Worm (Caenorhabditis elegans): ENCODE data around the gene mec-12.
A peak's percentile ranks its signal among the peaks of the same experiment; 100 is the strongest.

The mec-12 gene

ce11 chrIII:3161600-3161999 lies 22.6 kb upstream of the mec-12 start:
- TF ChIP-seq ceh-79 (tag; optimal IDR thresholded peaks at IDR 0.05): no peak
- no peak for TF ChIP-seq lin-54 (GFP tag; optimal IDR thresholded peaks at IDR 0.05)
- no peak for TF ChIP-seq mcd-1 (GFP tag; IDR thresholded peaks at IDR 0.05)
- TF ChIP-seq egrh-3 (GFP tag; IDR thresholded peaks at IDR 0.05): no peak
- TF ChIP-seq hmg-1.2 (GFP tag; IDR thresholded peaks at IDR 0.05): peak; percentile 55; the same call in 1 of the 2 replicates
- TF ChIP-seq madf-8 (GFP tag; conservative IDR thresholded peaks at IDR 0.05): no peak
- TF ChIP-seq F39B2.1 (GFP tag; IDR thresholded peaks at IDR 0.05): no peak

- TF ChIP-seq snpc-4 (GFP tag; optimal IDR thresholded peaks at IDR 0.05) (no peak), snpc-4 (tag; optimal IDR thresholded peaks at IDR 0.05) (no peak), Y79H2A.3 (GFP tag; conservative IDR thresholded peaks at IDR 0.05) (no peak), ceh-91 (GFP tag; IDR thresholded peaks at IDR 0.05) (no peak), lin-40 (tag; optimal IDR thresholded peaks at IDR 0.05) (no peak), aptf-2 (GFP tag; conservative IDR thresholded peaks at IDR 0.05) (no peak), repo-1 (tag; optimal IDR thresholded peaks at IDR 0.05) (no peak), ZK185.1 (tag; optimal IDR thresholded peaks at IDR 0.05; ENCODE audit: poor library complexity, severe bottlenecking) (no peak), sptf-2 (GFP tag; optimal IDR thresholded peaks at IDR 0.05) (no peak), let-526 (GFP tag; IDR thresholded peaks at IDR 0.05) (no peak), xnd-1 (tag; optimal IDR thresholded peaks at IDR 0.05) (no peak), nfya-1 (tag; optimal IDR thresholded peaks at IDR 0.05; ENCODE audit: borderline replicate concordance, insufficient read depth) (no peak), Y67H2A.10 (GFP tag; conservative IDR thresholded peaks at IDR 0.05) (no peak), T07F8.4 (tag; optimal IDR thresholded peaks at IDR 0.05) (no peak), F55B11.4 (tag; optimal IDR thresholded peaks at IDR 0.05; ENCODE audit: borderline replicate concordance, insufficient read depth) (no peak), F23B12.7 (tag; optimal IDR thresholded peaks at IDR 0.05; ENCODE audit: insufficient read depth) (no peak), nhr-90 (tag; optimal IDR thresholded peaks at IDR 0.05) (no peak), rcor-1 (GFP tag; IDR thresholded peaks at IDR 0.05) (no peak), let-607 (tag; optimal IDR thresholded peaks at IDR 0.05) (no peak), zim-3 (tag; optimal IDR thresholded peaks at IDR 0.05) (no peak), F52B5.7 (tag; optimal IDR thresholded peaks at IDR 0.05) (no peak)
These were observed 21.5 kb upstream of the mec-12 start for ce11 chrIII:3160490-3160889.

ce11 chrIII:3154968-3155367 lies 15.9 kb upstream of the mec-12 start, which contains the start of gene C44B11.1:
C44B11.1 (plus strand) TSS chrIII:3155268.
- TF ChIP-seq mxl-1 (tag; optimal IDR thresholded peaks at IDR 0.05) (no peak), efl-1 (GFP tag; optimal IDR thresholded peaks at IDR 0.05) (no peak), F23B12.7 (tag; optimal IDR thresholded peaks at IDR 0.05; ENCODE audit: insufficient read depth) (no peak), ztf-26 (tag; optimal IDR thresholded peaks at IDR 0.05) (no peak), egrh-3 (GFP tag; IDR thresholded peaks at IDR 0.05) (no peak)

- TF ChIP-seq nhr-120 (GFP tag; IDR thresholded peaks at IDR 0.05): no peak
- TF ChIP-seq nfya-2 (GFP tag; IDR thresholded peaks at IDR 0.05): no peak
- TF ChIP-seq madf-6 (GFP tag; IDR thresholded peaks at IDR 0.05): no peak
- TF ChIP-seq attf-6 (GFP tag; IDR thresholded peaks at IDR 0.05): no peak
- no peak for TF ChIP-seq lin-35 (GFP tag; optimal IDR thresholded peaks at IDR 0.05)
- TF ChIP-seq madf-8 (GFP tag; conservative IDR thresholded peaks at IDR 0.05): no peak
- TF ChIP-seq D2030.7 (GFP tag; IDR thresholded peaks at IDR 0.05): no peak
- no peak for TF ChIP-seq Y53G8AR.9 (GFP tag; conservative IDR thresholded peaks at IDR 0.05)
- TF ChIP-seq madf-3 (GFP tag; IDR thresholded peaks at IDR 0.05): no peak
- TF ChIP-seq nhr-80 (tag; optimal IDR thresholded peaks at IDR 0.05): no peak
- TF ChIP-seq sea-2 (GFP tag; IDR thresholded peaks at IDR 0.05): no peak
- no peak for TF ChIP-seq tlf-1 (GFP tag; optimal IDR thresholded peaks at IDR 0.05)
- no peak for TF ChIP-seq attf-5 (GFP tag; optimal IDR thresholded peaks at IDR 0.05)
- TF ChIP-seq ztf-6 (GFP tag; IDR thresholded peaks at IDR 0.05): no peak
- no peak for TF ChIP-seq ccch-3 (GFP tag; optimal IDR thresholded peaks at IDR 0.05)
- no peak for TF ChIP-seq dpff-1 (tag; optimal IDR thresholded peaks at IDR 0.05)
These were observed 13.8 kb upstream of the mec-12 start, which contains the start of gene C44B11.6 for ce11 chrIII:3152848-3153247. C44B11.6 (plus strand) TSS chrIII:3153148.

All from whole organism, young adult.